Fruit fly (Drosophila melanogaster) whole organism, embryonic: ENCODE data around the gene CG6675.

ENCODE experiments used
- CG1024 ChIP-seq: fragments of 200-800 bp; sonication (Bioruptor generic); IDR thresholded peaks from 2 replicates; pipeline ENCODE4 v1.3.6; 2022; ENCODE audit warnings: missing biosample characterization, missing genetic modification characterization
- CG11560 ChIP-seq: fragments of 200-800 bp; sonication (Bioruptor generic); IDR thresholded peaks from 3 replicates; pipeline ENCODE4 v1.3.6; 2022; ENCODE audit warnings: missing biosample characterization, missing genetic modification characterization
- CG11723 ChIP-seq: fragments of 200-800 bp; sonication (Bioruptor generic); optimal IDR thresholded peaks from 2 replicates; lab custom pipeline; 2017; ENCODE audit warnings: missing biosample characterization, mild to moderate bottlenecking, missing genetic modification characterization
- CG12155 ChIP-seq: fragments of 200-800 bp; sonication (Bioruptor generic); optimal IDR thresholded peaks from 3 replicates; lab custom pipeline; 2016; ENCODE audit warnings: missing biosample characterization, missing genetic modification characterization
- CG13287 ChIP-seq: fragments of 200-800 bp; sonication (Bioruptor generic); IDR thresholded peaks from 2 replicates; pipeline ENCODE4 v1.3.6; 2022; ENCODE audit warnings: missing biosample characterization, missing genetic modification characterization; ENCODE audit not compliant: partially characterized antibody
- CG15073 ChIP-seq: fragments of 200-800 bp; sonication (Bioruptor generic); optimal IDR thresholded peaks from 2 replicates; lab custom pipeline; 2016; ENCODE audit warnings: missing biosample characterization, missing genetic modification characterization
- CG17568 ChIP-seq: fragments of 200-800 bp; sonication (Bioruptor generic); optimal IDR thresholded peaks from 2 replicates; lab custom pipeline; 2018; ENCODE audit warnings: missing biosample characterization, mild to moderate bottlenecking, missing genetic modification characterization, moderate library complexity
- CG2120 ChIP-seq: fragments of 200-800 bp; sonication (Bioruptor generic); optimal IDR thresholded peaks from 3 replicates; lab custom pipeline; 2016; ENCODE audit warnings: missing biosample characterization, missing genetic modification characterization
- CG2199 ChIP-seq: fragments of 200-800 bp; sonication (Bioruptor generic); IDR thresholded peaks from 3 replicates; pipeline ENCODE4 v1.3.6; 2022; ENCODE audit warnings: missing biosample characterization, missing genetic modification characterization
- CG34422 ChIP-seq: fragments of 200-800 bp; sonication (Bioruptor generic); IDR thresholded peaks from 3 replicates; pipeline ENCODE4 v1.3.6; 2022; ENCODE audit warnings: missing biosample characterization, missing genetic modification characterization
- CG6689 ChIP-seq: fragments of 200-800 bp; sonication (Bioruptor generic); IDR thresholded peaks from 2 replicates; pipeline ENCODE4 v1.3.6; 2022; ENCODE audit warnings: missing biosample characterization, missing genetic modification characterization
- CG6791 ChIP-seq: fragments of 200-800 bp; sonication (Bioruptor generic); IDR thresholded peaks from 3 replicates; pipeline ENCODE4 v1.3.6; 2022; ENCODE audit warnings: missing biosample characterization, missing genetic modification characterization; ENCODE audit not compliant: partially characterized antibody
- CG6854 ChIP-seq: fragments of 200-800 bp; sonication (Bioruptor generic); optimal IDR thresholded peaks from 3 replicates; lab custom pipeline; 2017; ENCODE audit warnings: missing biosample characterization, mild to moderate bottlenecking, missing genetic modification characterization
- CG7372 ChIP-seq: fragments of 200-800 bp; sonication (Bioruptor generic); IDR thresholded peaks from 2 replicates; pipeline ENCODE4 v1.3.6; 2022; ENCODE audit warnings: missing biosample characterization, missing genetic modification characterization
- CG7839 ChIP-seq: fragments of 200-800 bp; sonication (Bioruptor generic); optimal IDR thresholded peaks from 3 replicates; lab custom pipeline; 2018; ENCODE audit warnings: missing biosample characterization, mild to moderate bottlenecking, missing genetic modification characterization, moderate library complexity
- CG8765 ChIP-seq: fragments of 200-800 bp; sonication (Bioruptor generic); IDR thresholded peaks from 2 replicates; pipeline ENCODE4 v1.3.6; 2022; ENCODE audit warnings: missing biosample characterization, missing genetic modification characterization
- CG9817 ChIP-seq: fragments of 200-800 bp; sonication (Bioruptor generic); optimal IDR thresholded peaks from 2 replicates; lab custom pipeline; 2018; ENCODE audit warnings: missing biosample characterization, mild to moderate bottlenecking, missing genetic modification characterization, moderate library complexity
- CrebB ChIP-seq: fragments of 200-800 bp; sonication (Bioruptor generic); optimal IDR thresholded peaks from 3 replicates; lab custom pipeline; 2018; ENCODE audit warnings: missing biosample characterization, mild to moderate bottlenecking, missing genetic modification characterization
- E2f2 ChIP-seq: fragments of 200-800 bp; sonication (Bioruptor generic); IDR thresholded peaks from 2 replicates; pipeline ENCODE4 v1.3.6; 2022; ENCODE audit warnings: missing biosample characterization, missing genetic modification characterization
- Hsf ChIP-seq: fragments of 200-800 bp; sonication (Bioruptor generic); optimal IDR thresholded peaks from 3 replicates; lab custom pipeline; 2016; ENCODE audit warnings: missing biosample characterization, missing genetic modification characterization
- Lim3 ChIP-seq: fragments of 200-800 bp; sonication (Bioruptor generic); IDR thresholded peaks from 2 replicates; pipeline ENCODE4 v1.3.6; 2022; ENCODE audit warnings: missing biosample characterization, missing genetic modification characterization
- Lpt ChIP-seq: fragments of >200 bp; optimal IDR thresholded peaks from 2 replicates; lab custom pipeline; 2018; ENCODE audit warnings: missing biosample characterization, missing genetic modification characterization
- MESR4 ChIP-seq: fragments of 200-800 bp; sonication (Bioruptor generic); optimal IDR thresholded peaks from 2 replicates; lab custom pipeline; 2018; ENCODE audit warnings: missing biosample characterization, mild to moderate bottlenecking, missing genetic modification characterization, moderate library complexity
- NC2β ChIP-seq: fragments of 200-800 bp; sonication (Bioruptor generic); optimal IDR thresholded peaks from 2 replicates; lab custom pipeline; 2016; ENCODE audit warnings: missing biosample characterization, missing genetic modification characterization
- Sin3A ChIP-seq: fragments of >200 bp; optimal IDR thresholded peaks from 2 replicates; lab custom pipeline; 2018
- Sry-β ChIP-seq: fragments of 200-800 bp; sonication (Bioruptor generic); optimal IDR thresholded peaks from 2 replicates; lab custom pipeline; 2018; ENCODE audit warnings: missing biosample characterization, mild to moderate bottlenecking, missing genetic modification characterization, moderate library complexity
- bbx ChIP-seq: fragments of 200-800 bp; sonication (Bioruptor generic); IDR thresholded peaks from 2 replicates; pipeline ENCODE4 v1.3.6; 2022; ENCODE audit warnings: missing biosample characterization, missing genetic modification characterization; ENCODE audit not compliant: partially characterized antibody
- cad ChIP-seq: fragments of >200 bp; optimal IDR thresholded peaks from 2 replicates; lab custom pipeline; 2017; ENCODE audit warnings: missing biosample characterization, missing genetic modification characterization
- da ChIP-seq: fragments of 200-800 bp; sonication (Bioruptor generic); optimal IDR thresholded peaks from 2 replicates; lab custom pipeline; 2016; ENCODE audit warnings: missing biosample characterization, missing genetic modification characterization
- dm ChIP-seq: fragments of 200-800 bp; sonication (Bioruptor generic); optimal IDR thresholded peaks from 3 replicates; lab custom pipeline; 2016; ENCODE audit warnings: missing biosample characterization, missing genetic modification characterization
- dpn ChIP-seq, 2 experiments: fragments of 200-800 bp; sonication (Bioruptor generic); optimal IDR thresholded peaks; 3 replicates each; lab custom pipeline; 2016; ENCODE audit warnings: missing biosample characterization in 2 of 2, missing genetic modification characterization in 2 of 2
- ewg ChIP-seq: fragments of 200-800 bp; sonication (Bioruptor generic); optimal IDR thresholded peaks from 3 replicates; lab custom pipeline; 2017; ENCODE audit warnings: mild to moderate bottlenecking, missing biosample characterization, missing genetic modification reagents, missing genetic modification characterization
- gcm2 ChIP-seq: fragments of 200-800 bp; sonication (Bioruptor generic); optimal IDR thresholded peaks from 2 replicates; lab custom pipeline; 2016; ENCODE audit warnings: missing biosample characterization, missing genetic modification characterization
- gfzf ChIP-seq: fragments of 200-800 bp; sonication (Bioruptor generic); optimal IDR thresholded peaks from 2 replicates; lab custom pipeline; 2016; ENCODE audit warnings: missing biosample characterization, mild to moderate bottlenecking, missing genetic modification characterization, moderate library complexity
- grau ChIP-seq: fragments of 200-800 bp; optimal IDR thresholded peaks from 3 replicates; lab custom pipeline; 2019; ENCODE audit warnings: missing biosample characterization, mild to moderate bottlenecking, missing genetic modification characterization, moderate library complexity
- klu ChIP-seq: fragments of 200-800 bp; sonication (Bioruptor generic); IDR thresholded peaks from 2 replicates; pipeline ENCODE4 v1.3.6; 2022; ENCODE audit warnings: missing biosample characterization, missing genetic modification characterization
- lola ChIP-seq, 3 experiments: fragments of >200 bp in 2 of 3; fragments of 200-800 bp in 1 of 3; sonication (Bioruptor generic) in 1 of 3; optimal IDR thresholded peaks; 2 replicates each; lab custom pipeline; 2017 to 2019; ENCODE audit warnings: missing biosample characterization in 3 of 3, missing genetic modification characterization in 3 of 3, mild to moderate bottlenecking in 1 of 3, moderate library complexity in 1 of 3
- maf-S ChIP-seq: fragments of 200-800 bp; sonication (Bioruptor generic); optimal IDR thresholded peaks from 2 replicates; lab custom pipeline; 2016; ENCODE audit warnings: missing biosample characterization, missing genetic modification characterization
- mld ChIP-seq: fragments of 200-800 bp; sonication (Bioruptor generic); IDR thresholded peaks from 3 replicates; pipeline ENCODE4 v1.3.6; 2022; ENCODE audit warnings: missing biosample characterization, missing genetic modification characterization; ENCODE audit not compliant: partially characterized antibody
- pfk ChIP-seq: fragments of 200-800 bp; sonication (Bioruptor generic); optimal IDR thresholded peaks from 2 replicates; lab custom pipeline; 2018; ENCODE audit warnings: missing biosample characterization, mild to moderate bottlenecking, missing genetic modification characterization, moderate library complexity
- prd ChIP-seq, 3 experiments: fragments of >200 bp in 2 of 3; fragments of 200-800 bp in 1 of 3; sonication (Bioruptor generic) in 1 of 3; optimal IDR thresholded peaks in 2 of 3; IDR thresholded peaks in 1 of 3; 2 replicates in 2 of 3; 3 replicates in 1 of 3; pipeline versions ENCODE4 v1.3.6 to Lab custom; 2017 to 2022; ENCODE audit warnings: missing biosample characterization in 1 of 3, missing genetic modification characterization in 1 of 3
- row ChIP-seq: fragments of 200-800 bp; sonication (Bioruptor generic); IDR thresholded peaks from 3 replicates; pipeline ENCODE4 v1.3.6; 2022; ENCODE audit warnings: missing biosample characterization, missing genetic modification characterization
- schlank ChIP-seq: fragments of 200-800 bp; sonication (Bioruptor generic); optimal IDR thresholded peaks from 2 replicates; lab custom pipeline; 2018; ENCODE audit warnings: missing biosample characterization, mild to moderate bottlenecking, missing genetic modification characterization
- scrt ChIP-seq: fragments of 200-800 bp; sonication (Bioruptor generic); optimal IDR thresholded peaks from 2 replicates; lab custom pipeline; 2018; ENCODE audit warnings: missing biosample characterization, mild to moderate bottlenecking, missing genetic modification characterization, moderate library complexity
- sd ChIP-seq: fragments of 200-800 bp; sonication (Bioruptor generic); optimal IDR thresholded peaks from 3 replicates; lab custom pipeline; 2018; ENCODE audit warnings: missing biosample characterization, mild to moderate bottlenecking, missing genetic modification characterization, moderate library complexity
- sim ChIP-seq: fragments of 200-800 bp; sonication (Bioruptor generic); IDR thresholded peaks from 2 replicates; pipeline ENCODE4 v1.3.6; 2022; ENCODE audit warnings: missing biosample characterization, missing genetic modification characterization
- sob ChIP-seq: fragments of 200-800 bp; sonication (Bioruptor generic); IDR thresholded peaks from 2 replicates; pipeline ENCODE4 v1.3.6; 2022; ENCODE audit warnings: missing biosample characterization, missing genetic modification characterization
- wek ChIP-seq: fragments of 200-800 bp; sonication (Bioruptor generic); optimal IDR thresholded peaks from 3 replicates; lab custom pipeline; 2018; ENCODE audit warnings: missing biosample characterization, mild to moderate bottlenecking, missing genetic modification characterization, moderate library complexity

The CG6675 gene

DNA sequence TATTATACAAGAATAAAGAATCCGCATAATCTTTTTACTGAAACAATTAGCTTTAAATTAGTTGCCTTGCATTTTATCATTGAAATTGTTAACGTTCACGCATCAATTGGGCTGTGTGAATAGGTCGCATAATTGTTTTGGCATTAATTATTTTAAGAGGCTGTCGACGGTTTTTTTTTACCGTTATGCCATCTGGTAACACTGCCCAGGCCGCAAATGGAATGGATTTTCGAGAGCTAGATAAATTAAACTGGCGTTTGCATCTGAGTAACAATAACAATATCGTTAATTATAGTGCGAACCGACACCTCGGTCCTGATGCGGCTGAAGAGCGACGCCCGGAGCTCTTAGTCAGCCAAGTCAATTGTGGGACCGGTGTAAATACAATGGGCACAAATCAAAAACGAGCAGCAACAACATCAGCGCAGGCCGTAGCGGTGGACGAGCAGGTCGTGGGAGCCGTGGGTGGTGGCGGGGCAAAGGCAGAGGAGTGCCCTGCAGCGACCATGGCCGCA, 12.9 kb downstream of the CG6675 start (continued):
- TF ChIP-seq CG17568 (no peak), gfzf (peak; percentile 81), sd (tag; lab: Kevin White, UChicago) (no peak), CG34422 (GFP tag; lab: Robert Waterston, UW) (peak; percentile 64; the same call in 1 of the 3 replicates), grau (no peak), MESR4 (peak; percentile 93), CG9817 (tag; lab: Kevin White, UChicago) (peak; percentile 35), CG6854 (GFP tag; lab: Kevin White, UChicago) (no peak), CG7839 (tag; lab: Kevin White, UChicago) (peak; percentile 29), CG15073 (GFP tag; lab: Kevin White, UChicago) (no peak), pfk (GFP tag; lab: Kevin White, UChicago) (peak; percentile 8), sob (GFP tag; lab: Robert Waterston, UW) (no peak), ewg (GFP tag; lab: Kevin White, UChicago) (no peak), CG12155 (GFP tag; lab: Kevin White, UChicago) (no peak), CG6791 (GFP tag; lab: Robert Waterston, UW) (0 out of 3 replicates have a peak, but pooled peaks have one; percentile 14), klu (GFP tag; lab: Robert Waterston, UW) (no peak), CG6689 (GFP tag; lab: Robert Waterston, UW) (no peak)

DNA sequence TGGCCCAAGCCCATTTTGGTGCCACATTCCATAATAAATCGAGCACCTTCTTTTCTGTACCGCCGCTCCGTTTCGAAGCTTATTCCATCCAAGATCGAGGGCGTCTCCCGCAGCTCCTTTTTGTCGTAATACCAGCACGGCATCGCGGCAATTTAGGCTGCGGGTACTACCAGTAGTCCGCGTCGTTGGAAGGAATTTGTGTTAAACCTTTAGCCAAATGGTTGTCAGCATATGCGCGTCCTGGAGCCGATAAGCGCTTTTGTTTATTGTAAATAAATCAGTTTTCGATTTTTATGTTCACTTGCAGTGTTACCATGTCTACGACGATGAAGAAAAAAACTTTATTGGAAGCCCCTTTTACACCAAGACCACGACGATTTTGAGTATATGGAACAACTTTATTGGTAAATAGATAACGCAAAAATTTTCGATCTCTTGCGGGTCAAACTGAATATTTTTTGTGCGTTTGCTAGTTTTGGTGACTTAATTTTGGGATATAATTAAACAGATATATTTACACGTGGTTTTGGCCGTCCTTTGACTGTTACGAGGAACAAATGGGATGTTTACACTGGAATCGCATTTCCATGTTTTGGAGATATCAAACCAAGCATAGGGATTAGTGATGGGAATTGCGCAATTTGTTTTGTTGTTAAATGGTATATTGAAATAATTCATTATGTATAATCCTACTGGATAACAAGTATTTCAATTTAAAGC, 21.0 kb downstream of the CG6675 start, which contains the start of gene CycK:
Gene CycK, minus strand, starts transcription at position 562 of the 720 bp plus-strand sequence.
- TF ChIP-seq Lim3 (no peak), NC2β (GFP tag; lab: Kevin White, UChicago) (no peak), maf-S (GFP tag; lab: Kevin White, UChicago) (no peak), CG11560 (tag; lab: Robert Waterston, UW) (no peak), scrt (GFP tag; lab: Kevin White, UChicago) (no peak), bbx (GFP tag; lab: Robert Waterston, UW) (no peak), wek (peak; percentile 51), Sin3A (lab: Kevin White, UChicago) (peak; percentile 45), CG2120 (GFP tag; lab: Kevin White, UChicago) (peak; percentile 39), Lpt (no peak), gcm2 (GFP tag; lab: Kevin White, UChicago) (no peak), prd (optimal IDR thresholded peaks at IDR 0.05; lab: Kevin White, UChicago) (no peak), prd (GFP tag; IDR thresholded peaks at IDR 0.05; lab: Robert Waterston, UW) (peak; percentile 43; the same call in 1 of the 3 replicates), CG2199 (GFP tag; lab: Robert Waterston, UW) (0 out of 3 replicates have a peak, but pooled peaks have one; percentile 64), CG9817 (tag; lab: Kevin White, UChicago) (peak; percentile 18), klu (GFP tag; lab: Robert Waterston, UW) (no peak), CG13287 (GFP tag; lab: Robert Waterston, UW) (no peak), row (GFP tag; lab: Robert Waterston, UW) (peak; percentile 84), CG11723 (GFP tag; lab: Kevin White, UChicago) (peak; percentile 84), CG1024 (GFP tag; lab: Robert Waterston, UW) (peak; percentile 90), mld (no peak), dm (GFP tag; lab: Kevin White, UChicago) (peak; percentile 88), cad (GFP tag; lab: Kevin White, UChicago) (no peak), lola (GFP tag; optimal IDR thresholded peaks at IDR 0.05; lab: Kevin White, UChicago) (peak in 1 of 3 experiments; percentile 37), sim (GFP tag; lab: Robert Waterston, UW) (no peak), Hsf (GFP tag; lab: Kevin White, UChicago) (peak; percentile 10), CrebB (tag; lab: Kevin White, UChicago) (no peak), CG8765 (no peak), Sry-β (GFP tag; lab: Kevin White, UChicago) (no peak), da (GFP tag; lab: Kevin White, UChicago) (no peak), dpn (GFP tag; optimal IDR thresholded peaks at IDR 0.05; lab: Kevin White, UChicago) (peak in 1 of 2 experiments; percentile 20), E2f2 (no peak), schlank (no peak), CG7372 (GFP tag; lab: Robert Waterston, UW) (no peak)
